Worm (Caenorhabditis elegans): Measurements from ENCODE around the gene E02H9.7.

The E02H9.7 gene

DNA sequence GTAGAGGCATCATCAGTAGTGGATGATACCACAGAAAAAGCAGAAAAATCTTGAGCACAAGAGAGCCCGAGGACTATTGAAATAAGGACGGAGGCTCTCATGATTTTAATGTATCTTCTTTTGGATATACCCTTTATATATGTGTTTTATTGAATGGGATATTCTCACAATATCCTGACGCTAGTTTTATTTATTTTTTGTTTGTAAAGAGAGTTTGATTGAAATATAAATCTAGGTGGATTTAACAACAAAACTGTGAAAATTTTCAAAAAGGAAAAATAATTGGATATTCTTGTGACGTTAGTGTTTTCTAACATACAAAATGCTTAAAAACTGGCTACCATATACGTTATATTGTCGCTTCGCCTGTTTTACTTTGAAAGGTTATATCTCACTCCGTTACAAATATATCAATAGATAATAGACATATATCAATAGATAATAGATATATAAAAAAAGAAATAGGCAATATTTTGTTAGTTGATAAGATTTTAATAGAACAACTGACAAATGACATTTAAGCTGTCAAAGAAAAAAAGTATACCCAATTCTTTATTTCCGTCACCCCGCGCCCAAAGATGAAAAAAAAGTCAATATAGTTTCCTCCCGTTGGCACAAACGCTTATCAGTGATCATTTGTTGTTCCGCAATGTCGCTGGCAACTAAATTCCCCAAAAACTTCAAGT, at the start of gene E02H9.7, which contains the start of gene klo-2:
TSS of gene E02H9.7 (minus strand) at position 101 of the 686 bp plus-strand sequence.
TSS of gene klo-2 (plus strand) at position 636 of the 686 bp plus-strand sequence.
- TF ChIP-seq mec-3 (tag; optimal IDR thresholded peaks at IDR 0.05; ENCODE audit: borderline replicate concordance) (no peak), ceh-30 (tag; optimal IDR thresholded peaks at IDR 0.05) (no peak), hlh-30 (tag; optimal IDR thresholded peaks at IDR 0.05; ENCODE audit: insufficient read depth) (no peak), elt-2 (tag; optimal IDR thresholded peaks at IDR 0.05) (no peak), pha-4 (tag; optimal IDR thresholded peaks at IDR 0.05) (no peak), rnt-1 (tag; optimal IDR thresholded peaks at IDR 0.05) (no peak), pat-9 (tag; optimal IDR thresholded peaks at IDR 0.05) (no peak), ceh-9 (tag; optimal IDR thresholded peaks at IDR 0.05) (no peak), pros-1 (tag; optimal IDR thresholded peaks at IDR 0.05) (no peak), unc-86 (tag; optimal IDR thresholded peaks at IDR 0.05) (no peak), dmd-4 (tag; optimal IDR thresholded peaks at IDR 0.05; ENCODE audit: borderline replicate concordance) (no peak), gmeb-2 (tag; optimal IDR thresholded peaks at IDR 0.05) (no peak)

ce11 chrIII:2487046-2487760, 41.7 kb upstream of the E02H9.7 start, which contains the start of gene Y54F10AL.1:
Y54F10AL.1 (plus strand) TSS chrIII:2487710.
- TF ChIP-seq unc-3 (GFP tag; conservative IDR thresholded peaks at IDR 0.05) (no peak), unc-3 (tag; optimal IDR thresholded peaks at IDR 0.05) (no peak), unc-42 (tag; optimal IDR thresholded peaks at IDR 0.05) (peak; percentile 77)

ce11 chrIII:2482754-2483153, 37.3 kb upstream of the E02H9.7 start:
- TF ChIP-seq npax-4 (tag; optimal IDR thresholded peaks at IDR 0.05) (no peak), odd-2 (tag; optimal IDR thresholded peaks at IDR 0.05) (no peak)

ce11 chrIII:2482171-2482570, 36.7 kb upstream of the E02H9.7 start:
- TF ChIP-seq ceh-18 (tag; optimal IDR thresholded peaks at IDR 0.05) (no peak), C38D4.7 (GFP tag; optimal IDR thresholded peaks at IDR 0.05) (no peak), pat-9 (tag; optimal IDR thresholded peaks at IDR 0.05) (no peak), mec-3 (tag; optimal IDR thresholded peaks at IDR 0.05; ENCODE audit: borderline replicate concordance) (no peak), T23F11.4 (GFP tag; optimal IDR thresholded peaks at IDR 0.05) (no peak), ceh-24 (tag; optimal IDR thresholded peaks at IDR 0.05) (no peak), fax-1 (tag; optimal IDR thresholded peaks at IDR 0.05) (no peak), nhr-232 (tag; optimal IDR thresholded peaks at IDR 0.05) (no peak), sox-2 (GFP tag; IDR thresholded peaks at IDR 0.05) (no peak), hlh-15 (tag; optimal IDR thresholded peaks at IDR 0.05) (no peak), hlh-13 (GFP tag; optimal IDR thresholded peaks at IDR 0.05) (no peak), unc-55 (GFP tag; optimal IDR thresholded peaks at IDR 0.05) (no peak), pag-3 (tag; optimal IDR thresholded peaks at IDR 0.05; ENCODE audit: borderline replicate concordance) (no peak), ztf-16 (tag; optimal IDR thresholded peaks at IDR 0.05) (no peak), ceh-30 (tag; optimal IDR thresholded peaks at IDR 0.05) (no peak), ref-2 (tag; optimal IDR thresholded peaks at IDR 0.05) (no peak)

- peak; percentile 37 for TF ChIP-seq ceh-48 (tag; optimal IDR thresholded peaks at IDR 0.05)
- no peak for TF ChIP-seq nfya-1 (tag; optimal IDR thresholded peaks at IDR 0.05)
- no peak for TF ChIP-seq ceh-31 (tag; optimal IDR thresholded peaks at IDR 0.05)
- TF ChIP-seq pat-9 (tag; optimal IDR thresholded peaks at IDR 0.05), result no peak
- TF ChIP-seq C38D4.7 (GFP tag; optimal IDR thresholded peaks at IDR 0.05), result no peak
These were observed 33.1 kb upstream of the E02H9.7 start for ce11 chrIII:2478605-2479004.
